Worm (Caenorhabditis elegans): ENCODE results near the gene lad-2.

Gene lad-2

DNA sequence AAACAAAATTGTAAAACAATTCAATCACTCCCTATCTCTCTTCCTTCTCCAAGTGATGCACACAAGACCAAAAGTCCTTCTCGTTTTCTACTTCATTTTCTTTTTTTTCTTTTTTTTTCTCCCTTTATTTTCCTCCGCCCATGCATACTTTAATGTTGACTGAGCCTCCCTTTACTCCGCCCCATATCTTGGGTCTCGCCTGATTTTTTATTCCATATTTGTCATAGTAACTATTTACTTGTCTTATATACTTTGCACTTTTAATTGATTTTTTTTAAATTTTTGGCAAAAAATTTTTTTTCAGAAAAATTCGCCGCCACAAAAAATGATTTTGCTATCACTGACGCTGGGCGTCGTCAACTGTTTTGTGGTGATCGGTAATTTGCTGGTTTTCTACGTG is 18.5 kb downstream of the lad-2 start, which contains the start of gene ser-6:
ser-6 (plus strand) TSS at position 301 of the 400 bp plus-strand sequence.
- TF ChIP-seq skn-1 (tag; optimal IDR thresholded peaks at IDR 0.05) (no peak), unc-39 (tag; optimal IDR thresholded peaks at IDR 0.05) (no peak), nhr-76 (tag; optimal IDR thresholded peaks at IDR 0.05) (no peak), saeg-2 (GFP tag; IDR thresholded peaks at IDR 0.05) (no peak), nhr-42 (GFP tag; IDR thresholded peaks at IDR 0.05) (no peak), F26F4.8 (GFP tag; conservative IDR thresholded peaks at IDR 0.05) (no peak), aha-1 (tag) (peak; percentile 63)

DNA sequence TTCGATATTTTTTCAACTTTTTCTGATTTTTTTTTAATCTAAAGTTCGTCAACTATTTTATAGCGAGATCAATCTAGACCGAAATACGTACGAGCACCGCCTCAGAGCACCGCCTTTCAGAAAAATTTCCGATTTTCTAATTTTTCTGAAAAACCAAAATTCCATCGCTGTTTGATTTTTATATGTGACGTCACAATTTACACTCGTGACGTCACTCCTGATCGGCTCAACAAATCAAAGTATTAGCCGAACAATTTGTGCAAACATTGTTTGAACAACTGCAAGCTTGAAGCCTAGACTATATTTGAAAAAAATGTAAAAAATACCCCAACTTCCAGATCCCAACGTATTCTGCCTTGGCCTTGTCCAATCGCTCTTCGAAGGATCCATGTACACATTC is 43.1 kb downstream of the lad-2 start:
- TF ChIP-seq egl-43 (GFP tag; IDR thresholded peaks at IDR 0.05): no peak

DNA sequence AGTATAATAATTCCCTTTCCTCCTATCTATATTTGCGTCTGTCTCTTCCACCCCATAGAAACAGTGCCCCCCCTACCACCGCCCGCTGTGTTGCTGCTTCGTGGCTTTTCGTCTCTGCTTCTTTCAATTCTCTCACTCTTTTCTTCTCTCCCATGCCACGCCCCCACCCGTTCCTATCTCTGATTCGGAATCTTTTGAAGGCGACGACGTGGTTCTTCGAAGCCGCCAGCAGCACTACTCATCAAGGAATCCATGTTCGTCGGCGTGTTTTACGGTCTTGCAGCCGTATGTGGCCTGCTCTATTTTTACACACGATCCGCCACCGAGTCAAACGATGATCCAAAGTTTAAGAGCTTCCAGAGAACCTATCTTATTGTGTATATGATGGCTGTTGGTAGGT is 47.1 kb downstream of the lad-2 start, which contains the start of gene samt-1:
samt-1 (plus strand) TSS at position 176 of the 400 bp plus-strand sequence.
- TF ChIP-seq vab-7 (GFP tag; IDR thresholded peaks at IDR 0.05) (no peak), nhr-28 (tag; optimal IDR thresholded peaks at IDR 0.05) (peak; percentile 28), dmd-6 (GFP tag; IDR thresholded peaks at IDR 0.05) (peak; percentile 20; the same call in 1 of the 2 replicates), lin-29 (GFP tag; IDR thresholded peaks at IDR 0.05) (no peak), daf-19 (GFP tag; conservative IDR thresholded peaks at IDR 0.05) (no peak), nhr-10 (tag; optimal IDR thresholded peaks at IDR 0.05) (no peak), pqm-1 (tag; optimal IDR thresholded peaks at IDR 0.05) (peak; percentile 1), aha-1 (tag) (peak; percentile 74), hlh-11 (tag; optimal IDR thresholded peaks at IDR 0.05) (peak; percentile 7), dve-1 (tag; optimal IDR thresholded peaks at IDR 0.05; ENCODE audit: insufficient read depth) (peak; percentile 11), daf-16 (GFP tag; optimal IDR thresholded peaks at IDR 0.05) (no peak), daf-16 (tag; optimal IDR thresholded peaks at IDR 0.05) (peak; percentile 50), ctbp-1 (GFP tag; IDR thresholded peaks at IDR 0.05) (no peak)

DNA sequence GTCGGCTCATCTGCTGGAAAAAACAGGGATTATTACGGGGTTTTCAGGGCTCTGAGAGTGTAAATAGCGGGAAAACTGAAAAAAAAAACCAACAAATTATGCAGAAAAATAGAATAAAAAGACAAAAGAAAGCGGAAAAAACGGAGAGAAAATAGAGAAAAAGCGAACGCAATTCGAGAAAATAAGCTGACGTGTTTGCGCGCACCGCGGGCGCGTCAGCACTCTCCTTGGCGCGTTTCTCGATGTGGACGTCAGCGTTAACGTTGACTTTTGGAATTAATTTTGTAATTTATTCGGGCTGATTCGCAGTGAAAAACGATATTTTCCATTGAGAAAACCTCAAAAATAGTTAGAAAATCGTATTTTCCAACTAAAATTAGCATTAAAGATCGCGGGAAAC is 49.9 kb downstream of the lad-2 start, which contains the start of gene manf-1:
manf-1 (minus strand) TSS at position 13 of the 400 bp plus-strand sequence.
- TF ChIP-seq daf-12 (tag; optimal IDR thresholded peaks at IDR 0.05) (no peak), spr-3 (GFP tag; optimal IDR thresholded peaks at IDR 0.05) (peak; percentile 48), aha-1 (tag) (peak; percentile 96), nhr-28 (tag; optimal IDR thresholded peaks at IDR 0.05) (peak; percentile 24), zip-11 (GFP tag; IDR thresholded peaks at IDR 0.05) (no peak), spr-1 (tag; optimal IDR thresholded peaks at IDR 0.05) (peak; percentile 3), hif-1 (tag; optimal IDR thresholded peaks at IDR 0.05) (peak in 1 of 2 experiments; percentile 47), lsy-2 (tag; optimal IDR thresholded peaks at IDR 0.05) (peak in 1 of 2 experiments; percentile 87), T20F7.1 (GFP tag; optimal IDR thresholded peaks at IDR 0.05) (no peak), duxl-1 (tag; optimal IDR thresholded peaks at IDR 0.05; ENCODE audit: poor library complexity) (no peak), dpl-1 (GFP tag; optimal IDR thresholded peaks at IDR 0.05) (peak; percentile 69), F26F4.8 (GFP tag; conservative IDR thresholded peaks at IDR 0.05) (no peak), daf-16 (GFP tag; optimal IDR thresholded peaks at IDR 0.05) (no peak), daf-16 (tag; optimal IDR thresholded peaks at IDR 0.05) (peak; percentile 57), ztf-11 (tag; optimal IDR thresholded peaks at IDR 0.05) (no peak), hlh-30 (tag; optimal IDR thresholded peaks at IDR 0.05; ENCODE audit: insufficient read depth) (peak; percentile 36), pha-4 (GFP tag; IDR thresholded peaks at IDR 0.05) (no peak), pha-4 (tag; optimal IDR thresholded peaks at IDR 0.05) (no peak), gei-8 (GFP tag; optimal IDR thresholded peaks at IDR 0.05) (no peak), tag-97 (GFP tag; IDR thresholded peaks at IDR 0.05) (no peak), nhr-11 (tag; optimal IDR thresholded peaks at IDR 0.05) (peak; percentile 20), egl-43 (GFP tag; IDR thresholded peaks at IDR 0.05) (no peak), F37D6.2 (tag; optimal IDR thresholded peaks at IDR 0.05) (peak; percentile 2), hlh-11 (tag; optimal IDR thresholded peaks at IDR 0.05) (peak; percentile 58), daf-8 (GFP tag; IDR thresholded peaks at IDR 0.05) (no peak), T26A8.4 (GFP tag; IDR thresholded peaks at IDR 0.05) (0 out of 2 replicates have a peak, but pooled peaks have one; percentile 18), lin-38 (GFP tag; IDR thresholded peaks at IDR 0.05) (peak; percentile 82), snpc-4 (tag; optimal IDR thresholded peaks at IDR 0.05) (no peak), mes-2 (tag; optimal IDR thresholded peaks at IDR 0.05; ENCODE audit: poor library complexity, severe bottlenecking) (peak; percentile 84), D1046.2 (GFP tag; IDR thresholded peaks at IDR 0.05) (no peak), Y75B8A.6 (GFP tag; IDR thresholded peaks at IDR 0.05) (no peak), mep-1 (tag; optimal IDR thresholded peaks at IDR 0.05) (peak; percentile 66), ceh-20 (GFP tag; IDR thresholded peaks at IDR 0.05) (no peak)
